Fruit fly (Drosophila melanogaster): ENCODE data around the gene tos.

Gene tos

dm6 chr2L:18702721-18703488 is 21.0 kb upstream of the tos start, which contains the start of the genes CG10376 and CG10343 (continued):
- peak; percentile 7 for TF ChIP-seq CG1647 (GFP tag; optimal IDR thresholded peaks at IDR 0.05)
- peak; percentile 58 for TF ChIP-seq nom (GFP tag; optimal IDR thresholded peaks at IDR 0.05)
- peak; percentile 69 for TF ChIP-seq mam (GFP tag; optimal IDR thresholded peaks at IDR 0.05)
- TF ChIP-seq CG3281 (GFP tag; optimal IDR thresholded peaks at IDR 0.05): peak; percentile 77
- peak; percentile 72; the same call in 2 of the 3 replicates for TF ChIP-seq jigr1 (GFP tag; IDR thresholded peaks at IDR 0.05)
- no peak for TF ChIP-seq Doc3 (GFP tag; IDR thresholded peaks at IDR 0.05; ENCODE audit: partially characterized antibody)
- TF ChIP-seq lmd (GFP tag; IDR thresholded peaks at IDR 0.05): peak; percentile 92
- peak; percentile 50 for TF ChIP-seq CG6254 (GFP tag; optimal IDR thresholded peaks at IDR 0.05)
- TF ChIP-seq tin (GFP tag; optimal IDR thresholded peaks at IDR 0.05): peak; percentile 84
- TF ChIP-seq CG4707 (GFP tag; optimal IDR thresholded peaks at IDR 0.05): peak; percentile 9
- TF ChIP-seq HmgD (GFP tag; optimal IDR thresholded peaks at IDR 0.05): no peak
- TF ChIP-seq vnd (GFP tag; IDR thresholded peaks at IDR 0.05; ENCODE audit: partially characterized antibody): no peak
- peak; percentile 83 for TF ChIP-seq CG12942 (GFP tag; optimal IDR thresholded peaks at IDR 0.05)
- TF ChIP-seq CG6854 (GFP tag; optimal IDR thresholded peaks at IDR 0.05): no peak
- TF ChIP-seq CG31441 (GFP tag; IDR thresholded peaks at IDR 0.05): peak; percentile 94
- no peak for TF ChIP-seq ftz-f1 (GFP tag; optimal IDR thresholded peaks at IDR 0.05)
- 0 out of 2 replicates have a peak, but pooled peaks have one; percentile 41 for TF ChIP-seq sim (GFP tag; IDR thresholded peaks at IDR 0.05)
- peak; percentile 53 to 83 for TF ChIP-seq dpn (GFP tag; optimal IDR thresholded peaks at IDR 0.05)
- TF ChIP-seq btn (GFP tag; optimal IDR thresholded peaks at IDR 0.05): no peak
- TF ChIP-seq CG10565 (GFP tag; optimal IDR thresholded peaks at IDR 0.05): no peak
- 0 out of 2 replicates have a peak, but pooled peaks have one; percentile 32 for TF ChIP-seq sna (GFP tag; IDR thresholded peaks at IDR 0.05; ENCODE audit: partially characterized antibody)
- no peak for TF ChIP-seq crol (GFP tag; IDR thresholded peaks at IDR 0.05)
- TF ChIP-seq CG5180 (GFP tag; optimal IDR thresholded peaks at IDR 0.05): no peak
- peak; percentile 49 for TF ChIP-seq CG8944 (GFP tag; optimal IDR thresholded peaks at IDR 0.05)
- TF ChIP-seq lab (GFP tag; optimal IDR thresholded peaks at IDR 0.05): peak; percentile 84
- peak; percentile 87 for TF ChIP-seq CG12299 (tag; optimal IDR thresholded peaks at IDR 0.05)

- TF ChIP-seq unc-4 (GFP tag; IDR thresholded peaks at IDR 0.05; ENCODE audit: partially characterized antibody): no peak
- TF ChIP-seq CG31365 (tag; optimal IDR thresholded peaks at IDR 0.05): no peak
- TF ChIP-seq chinmo (GFP tag; IDR thresholded peaks at IDR 0.05; ENCODE audit: partially characterized antibody): no peak
- no peak for TF ChIP-seq CG15073 (GFP tag; optimal IDR thresholded peaks at IDR 0.05)
- no peak for TF ChIP-seq Nf-YC (tag; optimal IDR thresholded peaks at IDR 0.05)
- peak; percentile 3 for TF ChIP-seq gfzf (GFP tag; optimal IDR thresholded peaks at IDR 0.05)
- TF ChIP-seq CG14710 (tag; optimal IDR thresholded peaks at IDR 0.05): peak; percentile 16
- TF ChIP-seq grau (tag; optimal IDR thresholded peaks at IDR 0.05): peak; percentile 7
- peak; percentile 43 for TF ChIP-seq CG15514 (GFP tag; optimal IDR thresholded peaks at IDR 0.05)
- peak; percentile 34 for TF ChIP-seq CG4617 (GFP tag; optimal IDR thresholded peaks at IDR 0.05; ENCODE audit: borderline replicate concordance)
- peak; percentile 14 for TF ChIP-seq HmgZ (tag; optimal IDR thresholded peaks at IDR 0.05)
- TF ChIP-seq CG1603 (tag; optimal IDR thresholded peaks at IDR 0.05): peak; percentile 7
- TF ChIP-seq tgo (GFP tag; IDR thresholded peaks at IDR 0.05): no peak
- peak; percentile 29 for TF ChIP-seq Hey (tag; optimal IDR thresholded peaks at IDR 0.05)
- TF ChIP-seq GATAe (GFP tag; conservative IDR thresholded peaks at IDR 0.05): no peak
- peak; percentile 22 for TF ChIP-seq Med (GFP tag)
- TF ChIP-seq CG7357 (GFP tag; IDR thresholded peaks at IDR 0.05): no peak
- TF ChIP-seq E2f2 (GFP tag; IDR thresholded peaks at IDR 0.05): peak; percentile 88
- TF ChIP-seq D (optimal IDR thresholded peaks at IDR 0.05): no peak
- no peak for TF ChIP-seq D (GFP tag; optimal IDR thresholded peaks at IDR 0.05)
- no peak for TF ChIP-seq Oli (tag; optimal IDR thresholded peaks at IDR 0.05)
- TF ChIP-seq CG17829 (tag; optimal IDR thresholded peaks at IDR 0.05): peak; percentile 16
- peak; percentile 57; the same call in 1 of the 3 replicates for TF ChIP-seq CG34422 (GFP tag; IDR thresholded peaks at IDR 0.05)
Observed at dm6 chr2L:18698559-18699130, 16.8 kb upstream of the tos start, which contains the start of gene CG10341. Gene CG10341 (plus strand): TSS chr2L:18698714.

Measured in whole organism, embryonic.